Worm (Caenorhabditis elegans): ENCODE results near the gene flp-1.

Gene flp-1

ce11 chrIV:9144405-9144804, at the start of gene flp-1:
flp-1 (plus strand) TSS chrIV:9144705.
- TF ChIP-seq nhr-90 (tag; optimal IDR thresholded peaks at IDR 0.05; ENCODE audit: poor library complexity) (no peak), nhr-77 (tag; optimal IDR thresholded peaks at IDR 0.05) (no peak), lsy-2 (tag; optimal IDR thresholded peaks at IDR 0.05) (no peak), zag-1 (tag; optimal IDR thresholded peaks at IDR 0.05) (no peak), ztf-11 (tag; optimal IDR thresholded peaks at IDR 0.05) (no peak), dpl-1 (GFP tag; optimal IDR thresholded peaks at IDR 0.05) (no peak), lin-15B (tag; optimal IDR thresholded peaks at IDR 0.05) (no peak), efl-1 (optimal IDR thresholded peaks at IDR 0.05) (no peak), efl-1 (GFP tag; optimal IDR thresholded peaks at IDR 0.05 in 1 of 2) (no peak), ztf-4 (tag; optimal IDR thresholded peaks at IDR 0.05) (no peak)

- no peak for TF ChIP-seq hlh-17 (GFP tag; optimal IDR thresholded peaks at IDR 0.05; ENCODE audit: borderline replicate concordance)
- no peak for TF ChIP-seq isw-1 (GFP tag; IDR thresholded peaks at IDR 0.05)
- TF ChIP-seq unc-130 (tag; optimal IDR thresholded peaks at IDR 0.05): no peak
- no peak for TF ChIP-seq fkh-8 (tag; optimal IDR thresholded peaks at IDR 0.05)
- no peak for TF ChIP-seq blmp-1 (tag; optimal IDR thresholded peaks at IDR 0.05)
- no peak for TF ChIP-seq irx-1 (tag; optimal IDR thresholded peaks at IDR 0.05)
- TF ChIP-seq ets-5 (GFP tag; IDR thresholded peaks at IDR 0.05): no peak
- TF ChIP-seq ceh-63 (GFP tag; optimal IDR thresholded peaks at IDR 0.05): no peak
- TF ChIP-seq mab-9 (GFP tag; IDR thresholded peaks at IDR 0.05): no peak
- no peak for TF ChIP-seq nhr-47 (tag; optimal IDR thresholded peaks at IDR 0.05)
- no peak for TF ChIP-seq ceh-8 (GFP tag; optimal IDR thresholded peaks at IDR 0.05)
- TF ChIP-seq fos-1 (tag; optimal IDR thresholded peaks at IDR 0.05): no peak
- no peak for TF ChIP-seq hpl-2 (GFP tag; optimal IDR thresholded peaks at IDR 0.05)
- no peak for TF ChIP-seq xbp-1 (tag; optimal IDR thresholded peaks at IDR 0.05)
- TF ChIP-seq ceh-88 (GFP tag; IDR thresholded peaks at IDR 0.05): no peak
- no peak for TF ChIP-seq ztf-4 (tag; optimal IDR thresholded peaks at IDR 0.05)
Measured at ce11 chrIV:9095553-9095952, 49.0 kb upstream of the flp-1 start, which contains the start of gene icln-1. icln-1 (minus strand) TSS chrIV:9095653.

ce11 chrIV:9096160-9096879, 48.2 kb upstream of the flp-1 start, which contains the start of the genes znf-706 and cpna-3:
znf-706 (minus strand) TSS chrIV:9096231.
cpna-3 (plus strand) TSS chrIV:9096842.
- TF ChIP-seq grh-1 (GFP tag; IDR thresholded peaks at IDR 0.05) (no peak), elt-2 (tag; optimal IDR thresholded peaks at IDR 0.05) (no peak), ama-1 (optimal IDR thresholded peaks at IDR 0.05) (no peak), nhr-85 (tag) (peak; percentile 4), lin-14 (GFP tag; optimal IDR thresholded peaks at IDR 0.05) (no peak), blmp-1 (tag; optimal IDR thresholded peaks at IDR 0.05) (no peak), pax-3 (tag; optimal IDR thresholded peaks at IDR 0.05) (no peak), C34B4.2 (tag; optimal IDR thresholded peaks at IDR 0.05) (no peak), dpl-1 (GFP tag; optimal IDR thresholded peaks at IDR 0.05) (peak; percentile 65 to 70 (median 70)), ets-5 (GFP tag; IDR thresholded peaks at IDR 0.05) (no peak), lin-35 (GFP tag; optimal IDR thresholded peaks at IDR 0.05) (peak; percentile 60 to 75), lin-15B (tag; optimal IDR thresholded peaks at IDR 0.05) (peak; percentile 47), F16B12.6 (tag; optimal IDR thresholded peaks at IDR 0.05) (peak; percentile 90), mdl-1 (tag; optimal IDR thresholded peaks at IDR 0.05) (peak in 1 of 2 experiments; percentile 28), lin-13 (GFP tag; optimal IDR thresholded peaks at IDR 0.05) (no peak), mab-9 (GFP tag; IDR thresholded peaks at IDR 0.05) (no peak), skn-1 (tag; optimal IDR thresholded peaks at IDR 0.05) (peak; percentile 25), fkh-10 (GFP tag; optimal IDR thresholded peaks at IDR 0.05) (no peak), aha-1 (tag; optimal IDR thresholded peaks at IDR 0.05) (no peak), sup-37 (GFP tag; optimal IDR thresholded peaks at IDR 0.05) (no peak), rnt-1 (tag; optimal IDR thresholded peaks at IDR 0.05) (peak; percentile 38), lsy-2 (tag; optimal IDR thresholded peaks at IDR 0.05) (peak; percentile 28 to 50), hlh-4 (tag; optimal IDR thresholded peaks at IDR 0.05) (no peak), nhr-19 (GFP tag; conservative IDR thresholded peaks at IDR 0.05) (0 out of 2 replicates have a peak, but pooled peaks have one; percentile 9), nhr-90 (tag; optimal IDR thresholded peaks at IDR 0.05; ENCODE audit: poor library complexity) (no peak), ceh-82 (tag; optimal IDR thresholded peaks at IDR 0.05) (peak; percentile 3 to 38 (median 14)), jun-1 (tag; optimal IDR thresholded peaks at IDR 0.05) (no peak), hpl-2 (GFP tag; optimal IDR thresholded peaks at IDR 0.05) (no peak), nhr-237 (tag; optimal IDR thresholded peaks at IDR 0.05) (no peak), nhr-76 (tag; optimal IDR thresholded peaks at IDR 0.05) (no peak), mep-1 (tag; optimal IDR thresholded peaks at IDR 0.05) (peak; percentile 43), pqm-1 (tag; optimal IDR thresholded peaks at IDR 0.05) (no peak)

All from whole organism, L1 larva.